Fruit fly (Drosophila melanogaster) whole organism, embryonic: ENCODE measurements around the gene feo.

ENCODE experiments used
- B-H2 ChIP-seq: fragments of 200-800 bp; sonication (Bioruptor generic); optimal IDR thresholded peaks from 2 replicates; lab custom pipeline; 2018; ENCODE audit warnings: missing biosample characterization, mild to moderate bottlenecking, missing genetic modification characterization
- Bdp1 ChIP-seq: fragments of 200-800 bp; sonication (Bioruptor generic); optimal IDR thresholded peaks from 3 replicates; lab custom pipeline; 2016; ENCODE audit warnings: missing biosample characterization, missing genetic modification characterization
- CG11456 ChIP-seq: fragments of 200-800 bp; sonication (Bioruptor generic); IDR thresholded peaks from 3 replicates; pipeline ENCODE4 v1.3.6; 2022; ENCODE audit warnings: missing biosample characterization, missing genetic modification characterization
- CG11504 ChIP-seq: fragments of 200-800 bp; sonication (Bioruptor generic); optimal IDR thresholded peaks from 3 replicates; lab custom pipeline; 2019; ENCODE audit warnings: missing biosample characterization, mild to moderate bottlenecking, missing genetic modification characterization, moderate library complexity
- CG11696 ChIP-seq: fragments of 200-800 bp; sonication (Bioruptor generic); IDR thresholded peaks from 2 replicates; pipeline ENCODE4 v1.3.6; 2022; ENCODE audit warnings: missing biosample characterization, missing genetic modification characterization
- CG12659 ChIP-seq: fragments of 200-800 bp; sonication (Bioruptor generic); optimal IDR thresholded peaks from 3 replicates; lab custom pipeline; 2017; ENCODE audit warnings: mild to moderate bottlenecking, missing biosample characterization, missing genetic modification reagents, missing genetic modification characterization
- CG12744 ChIP-seq: fragments of 200-800 bp; sonication (Bioruptor generic); optimal IDR thresholded peaks from 2 replicates; lab custom pipeline; 2016; ENCODE audit warnings: missing biosample characterization, missing genetic modification characterization
- CG15479 ChIP-seq: fragments of 200-800 bp; sonication (Bioruptor generic); optimal IDR thresholded peaks from 3 replicates; lab custom pipeline; 2019; ENCODE audit warnings: missing biosample characterization, mild to moderate bottlenecking, missing genetic modification characterization, moderate library complexity
- CG15514 ChIP-seq: fragments of 200-800 bp; sonication (Bioruptor generic); optimal IDR thresholded peaks from 3 replicates; lab custom pipeline; 2017; ENCODE audit warnings: missing biosample characterization, missing genetic modification characterization, mild to moderate bottlenecking, moderate library complexity, missing genetic modification reagents
- CG16863 ChIP-seq: fragments of 200-800 bp; sonication (Bioruptor generic); optimal IDR thresholded peaks from 3 replicates; lab custom pipeline; 2016; ENCODE audit warnings: missing biosample characterization, missing genetic modification characterization
- CG18619 ChIP-seq: fragments of 200-800 bp; sonication (Bioruptor generic); optimal IDR thresholded peaks from 3 replicates; lab custom pipeline; 2017; ENCODE audit warnings: missing biosample characterization, mild to moderate bottlenecking, missing genetic modification characterization
- CG31365 ChIP-seq: fragments of 200-800 bp; sonication (Bioruptor generic); optimal IDR thresholded peaks from 2 replicates; lab custom pipeline; 2018; ENCODE audit warnings: missing biosample characterization, mild to moderate bottlenecking, missing genetic modification characterization
- CG3163 ChIP-seq: fragments of 200-800 bp; sonication (Bioruptor generic); optimal IDR thresholded peaks from 3 replicates; lab custom pipeline; 2016; ENCODE audit warnings: missing biosample characterization, missing genetic modification characterization
- CG4424 ChIP-seq: fragments of 200-800 bp; sonication (Bioruptor generic); optimal IDR thresholded peaks from 3 replicates; lab custom pipeline; 2016; ENCODE audit warnings: missing biosample characterization, missing genetic modification characterization
- CG4617 ChIP-seq: fragments of 200-800 bp; sonication (Bioruptor generic); optimal IDR thresholded peaks from 3 replicates; lab custom pipeline; 2016; ENCODE audit warnings: missing biosample characterization, missing genetic modification characterization, borderline replicate concordance
- CG8765 ChIP-seq: fragments of 200-800 bp; sonication (Bioruptor generic); IDR thresholded peaks from 2 replicates; pipeline ENCODE4 v1.3.6; 2022; ENCODE audit warnings: missing biosample characterization, missing genetic modification characterization
- Deaf1 ChIP-seq: fragments of 200-800 bp; optimal IDR thresholded peaks from 3 replicates; lab custom pipeline; 2019; ENCODE audit warnings: missing biosample characterization, mild to moderate bottlenecking, missing genetic modification characterization, moderate library complexity
- Dek ChIP-seq: fragments of 200-800 bp; sonication (Bioruptor generic); optimal IDR thresholded peaks from 3 replicates; lab custom pipeline; 2019; ENCODE audit warnings: missing biosample characterization, mild to moderate bottlenecking, missing genetic modification characterization, moderate library complexity
- Dll ChIP-seq: fragments of 200-800 bp; sonication (Bioruptor generic); IDR thresholded peaks from 4 replicates; pipeline ENCODE4 v1.3.6; 2022; ENCODE audit warnings: missing biosample characterization, missing genetic modification characterization; ENCODE audit not compliant: partially characterized antibody
- Eip74EF ChIP-seq, 2 experiments: fragments of 200-800 bp in 1 of 2; fragments of >200 bp in 1 of 2; sonication (Bioruptor generic) in 1 of 2; optimal IDR thresholded peaks; 2 replicates each; lab custom pipeline; 2017 to 2019; ENCODE audit warnings: missing biosample characterization in 2 of 2, missing genetic modification characterization in 2 of 2, mild to moderate bottlenecking in 1 of 2, moderate library complexity in 1 of 2
- HLH4C ChIP-seq: fragments of 200-800 bp; sonication (Bioruptor generic); IDR thresholded peaks from 3 replicates; pipeline ENCODE4 v1.3.6; 2022; ENCODE audit warnings: missing biosample characterization, missing genetic modification characterization; ENCODE audit not compliant: partially characterized antibody
- HLH54F ChIP-seq: fragments of 200-800 bp; sonication (Bioruptor generic); optimal IDR thresholded peaks from 3 replicates; lab custom pipeline; 2016; ENCODE audit warnings: missing biosample characterization, missing genetic modification characterization
- Hr51 ChIP-seq, 2 experiments: fragments of 200-800 bp; sonication (Bioruptor generic); optimal IDR thresholded peaks; 2 replicates in 1 of 2; 3 replicates in 1 of 2; lab custom pipeline; 2016 to 2018; ENCODE audit warnings: missing biosample characterization in 2 of 2, missing genetic modification characterization in 2 of 2, mild to moderate bottlenecking in 1 of 2, moderate library complexity in 1 of 2
- Max ChIP-seq: fragments of 200-800 bp; sonication (Bioruptor generic); optimal IDR thresholded peaks from 2 replicates; lab custom pipeline; 2016; ENCODE audit warnings: missing biosample characterization, mild to moderate bottlenecking, missing genetic modification characterization
- NC2β ChIP-seq: fragments of 200-800 bp; sonication (Bioruptor generic); optimal IDR thresholded peaks from 2 replicates; lab custom pipeline; 2016; ENCODE audit warnings: missing biosample characterization, missing genetic modification characterization
- Nf-YC ChIP-seq: fragments of 200-800 bp; optimal IDR thresholded peaks from 3 replicates; lab custom pipeline; 2019; ENCODE audit warnings: missing biosample characterization, mild to moderate bottlenecking, missing genetic modification characterization, moderate library complexity
- NfI ChIP-seq: fragments of 200-800 bp; sonication (Bioruptor generic); optimal IDR thresholded peaks from 3 replicates; lab custom pipeline; 2018; ENCODE audit warnings: missing biosample characterization, mild to moderate bottlenecking, missing genetic modification characterization, moderate library complexity
- Optix ChIP-seq: fragments of 200-800 bp; sonication (Bioruptor generic); IDR thresholded peaks from 3 replicates; pipeline ENCODE4 v1.3.6; 2022; ENCODE audit warnings: missing biosample characterization, missing genetic modification characterization
- PHDP ChIP-seq: fragments of 200-800 bp; sonication (Bioruptor generic); optimal IDR thresholded peaks from 3 replicates; lab custom pipeline; 2018; ENCODE audit warnings: missing biosample characterization, mild to moderate bottlenecking, missing genetic modification characterization, moderate library complexity
- YL-1 ChIP-seq: fragments of 200-800 bp; sonication (Bioruptor generic); optimal IDR thresholded peaks from 3 replicates; lab custom pipeline; 2017; ENCODE audit warnings: missing biosample characterization, mild to moderate bottlenecking, missing genetic modification characterization
- ato ChIP-seq: fragments of 200-800 bp; sonication (Bioruptor generic); IDR thresholded peaks from 2 replicates; pipeline ENCODE4 v1.3.6; 2022; ENCODE audit warnings: missing biosample characterization, missing genetic modification characterization; ENCODE audit not compliant: partially characterized antibody
- az2 ChIP-seq: fragments of 200-800 bp; sonication (Bioruptor generic); optimal IDR thresholded peaks from 3 replicates; lab custom pipeline; 2016; ENCODE audit warnings: missing biosample characterization, missing genetic modification characterization
- cas ChIP-seq: fragments of 200-800 bp; sonication (Bioruptor generic); IDR thresholded peaks from 2 replicates; pipeline ENCODE4 v1.3.6; 2022; ENCODE audit warnings: missing biosample characterization, missing genetic modification characterization
- esg ChIP-seq: fragments of 200-800 bp; sonication (Bioruptor generic); conservative IDR thresholded peaks from 2 replicates; pipeline ENCODE4 v1.3.6; 2022; ENCODE audit warnings: missing biosample characterization, missing genetic modification characterization
- exex ChIP-seq: fragments of 200-800 bp; sonication (Bioruptor generic); optimal IDR thresholded peaks from 4 replicates; lab custom pipeline; 2018; ENCODE audit warnings: missing biosample characterization, mild to moderate bottlenecking, missing genetic modification characterization, moderate library complexity
- ftz-f1 ChIP-seq: fragments of 200-800 bp; sonication (Bioruptor generic); optimal IDR thresholded peaks from 2 replicates; lab custom pipeline; 2016; ENCODE audit warnings: missing biosample characterization, missing genetic modification characterization
- gce ChIP-seq: fragments of 200-800 bp; sonication (Bioruptor generic); IDR thresholded peaks from 3 replicates; pipeline ENCODE4 v1.3.6; 2022; ENCODE audit warnings: missing biosample characterization, missing genetic modification characterization
- hbn ChIP-seq: fragments of 200-800 bp; sonication (Bioruptor generic); IDR thresholded peaks from 2 replicates; pipeline ENCODE4 v1.3.6; 2022; ENCODE audit warnings: missing biosample characterization, missing genetic modification characterization; ENCODE audit not compliant: partially characterized antibody
- jing ChIP-seq: fragments of 200-800 bp; sonication (Bioruptor generic); optimal IDR thresholded peaks from 2 replicates; lab custom pipeline; 2018; ENCODE audit warnings: missing biosample characterization, mild to moderate bottlenecking, missing genetic modification characterization
- prd ChIP-seq, 3 experiments: fragments of >200 bp in 2 of 3; fragments of 200-800 bp in 1 of 3; sonication (Bioruptor generic) in 1 of 3; optimal IDR thresholded peaks in 2 of 3; IDR thresholded peaks in 1 of 3; 2 replicates in 2 of 3; 3 replicates in 1 of 3; pipeline versions ENCODE4 v1.3.6 to Lab custom; 2017 to 2022; ENCODE audit warnings: missing biosample characterization in 1 of 3, missing genetic modification characterization in 1 of 3
- pros ChIP-seq: fragments of 200-800 bp; sonication (Bioruptor generic); optimal IDR thresholded peaks from 3 replicates; lab custom pipeline; 2019; ENCODE audit warnings: missing biosample characterization, mild to moderate bottlenecking, missing genetic modification characterization, moderate library complexity
- ro ChIP-seq: fragments of 200-800 bp; sonication (Bioruptor generic); IDR thresholded peaks from 2 replicates; pipeline ENCODE4 v1.3.6; 2022; ENCODE audit warnings: missing biosample characterization, missing genetic modification characterization
- shn ChIP-seq: fragments of 200-800 bp; sonication (Bioruptor generic); optimal IDR thresholded peaks from 3 replicates; lab custom pipeline; 2016; ENCODE audit warnings: missing biosample characterization, missing genetic modification characterization
- stc ChIP-seq: fragments of 200-800 bp; sonication (Bioruptor generic); IDR thresholded peaks from 2 replicates; pipeline ENCODE4 v1.3.6; 2022; ENCODE audit warnings: missing biosample characterization, missing genetic modification characterization
- toy ChIP-seq: fragments of 200-800 bp; sonication (Bioruptor generic); IDR thresholded peaks from 2 replicates; pipeline ENCODE4 v1.3.6; 2022; ENCODE audit warnings: missing biosample characterization, missing genetic modification characterization
- wek ChIP-seq: fragments of 200-800 bp; sonication (Bioruptor generic); optimal IDR thresholded peaks from 3 replicates; lab custom pipeline; 2018; ENCODE audit warnings: missing biosample characterization, mild to moderate bottlenecking, missing genetic modification characterization, moderate library complexity
- wor ChIP-seq: fragments of 200-800 bp; sonication (Bioruptor generic); IDR thresholded peaks from 2 replicates; pipeline ENCODE4 v1.3.6; 2022; ENCODE audit warnings: missing biosample characterization, missing genetic modification characterization
- zen ChIP-seq: fragments of 200-800 bp; sonication (Bioruptor generic); optimal IDR thresholded peaks from 3 replicates; lab custom pipeline; 2018; ENCODE audit warnings: missing biosample characterization, mild to moderate bottlenecking, missing genetic modification characterization, moderate library complexity

feo gene

DNA sequence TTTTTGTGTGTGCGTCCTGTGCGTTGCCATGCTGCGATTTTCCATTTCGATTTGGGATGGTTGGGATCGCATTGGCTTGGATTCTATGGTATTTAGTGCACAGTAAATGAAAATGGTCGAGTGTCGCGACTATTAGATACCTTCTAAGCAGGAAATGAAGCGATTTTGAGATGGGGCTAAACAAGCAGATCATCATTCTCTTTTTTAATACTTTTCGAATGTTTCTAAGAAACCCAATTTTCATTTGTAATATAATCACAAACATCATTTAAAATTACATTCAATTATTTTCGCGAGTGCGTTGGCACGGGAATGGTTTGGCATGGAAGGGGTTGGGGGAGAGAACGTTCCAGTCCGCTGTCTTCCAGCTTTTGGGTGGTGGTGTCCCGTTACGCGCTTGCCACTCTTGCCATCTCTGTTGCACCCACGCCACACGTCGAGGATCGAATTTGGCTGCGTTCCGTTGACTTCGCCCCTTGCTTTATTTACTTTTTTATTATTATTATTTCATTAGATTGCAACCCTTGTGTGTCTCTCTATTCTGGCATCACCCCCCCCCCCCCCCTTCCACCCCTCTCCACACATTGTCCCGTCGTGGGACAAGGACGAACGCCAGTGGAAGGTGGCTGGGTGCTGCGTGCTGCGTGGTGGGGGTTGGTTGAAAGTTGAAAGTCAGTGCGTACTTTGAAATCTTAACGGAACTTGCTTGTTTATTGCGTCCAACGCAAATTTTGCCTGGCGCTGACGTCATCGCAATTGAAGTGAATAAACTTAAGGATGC, 29.1 kb downstream of the feo start (continued):
- no peak for TF ChIP-seq CG3163 (GFP tag; lab: Kevin White, UChicago)
- no peak for TF ChIP-seq NfI (GFP tag; lab: Kevin White, UChicago)
- no peak for TF ChIP-seq CG12659
- no peak for TF ChIP-seq HLH4C (GFP tag; lab: Robert Waterston, UW)
- no peak for TF ChIP-seq exex (tag; lab: Kevin White, UChicago)
- no peak for TF ChIP-seq Dek
- peak; percentile 39 for TF ChIP-seq CG18619 (GFP tag; lab: Kevin White, UChicago)
- no peak for TF ChIP-seq YL-1 (GFP tag; lab: Kevin White, UChicago)
- TF ChIP-seq CG11504: peak; percentile 63
- no peak for TF ChIP-seq Nf-YC (tag; lab: Kevin White, UChicago)
- no peak for TF ChIP-seq zen (tag; lab: Kevin White, UChicago)
- no peak; the same call in 1 of the 2 replicates for TF ChIP-seq wor (GFP tag; lab: Robert Waterston, UW)
- TF ChIP-seq Max (GFP tag; lab: Kevin White, UChicago): no peak
- TF ChIP-seq CG16863: peak; percentile 25
- TF ChIP-seq CG11456 (GFP tag; lab: Robert Waterston, UW): no peak
- no peak; the same call in 2 of the 3 replicates for TF ChIP-seq Optix (GFP tag; lab: Robert Waterston, UW)
- no peak for TF ChIP-seq B-H2 (GFP tag; lab: Kevin White, UChicago)
- TF ChIP-seq pros (GFP tag; lab: Kevin White, UChicago): peak; percentile 95
- TF ChIP-seq NC2β: no peak
- no peak for TF ChIP-seq ro (GFP tag; lab: Robert Waterston, UW)
- TF ChIP-seq ato (GFP tag; lab: Robert Waterston, UW): no peak
- no peak for TF ChIP-seq prd (optimal IDR thresholded peaks at IDR 0.05; lab: Kevin White, UChicago)
- peak; percentile 61; the same call in 2 of the 3 replicates for TF ChIP-seq prd (GFP tag; IDR thresholded peaks at IDR 0.05; lab: Robert Waterston, UW)
- TF ChIP-seq wek: no peak
- no peak for TF ChIP-seq CG8765 (GFP tag; lab: Robert Waterston, UW)
- no peak for TF ChIP-seq CG15514 (GFP tag; lab: Kevin White, UChicago)
- TF ChIP-seq az2 (GFP tag; lab: Kevin White, UChicago): peak; percentile 35
- TF ChIP-seq PHDP (tag; lab: Kevin White, UChicago): peak; percentile 9
- no peak for TF ChIP-seq Eip74EF (GFP tag; optimal IDR thresholded peaks at IDR 0.05; lab: Kevin White, UChicago)
- no peak for TF ChIP-seq hbn (GFP tag; lab: Robert Waterston, UW)
- no peak for TF ChIP-seq toy (GFP tag; lab: Robert Waterston, UW)
- TF ChIP-seq jing (GFP tag; lab: Kevin White, UChicago): no peak
- peak; percentile 6 for TF ChIP-seq Bdp1 (GFP tag; lab: Kevin White, UChicago)
- TF ChIP-seq cas (GFP tag; lab: Robert Waterston, UW): no peak
- TF ChIP-seq CG15479 (GFP tag; lab: Kevin White, UChicago): no peak
- TF ChIP-seq Dll (GFP tag; lab: Robert Waterston, UW): no peak
- TF ChIP-seq CG4617 (GFP tag; lab: Kevin White, UChicago): no peak
- peak in 1 of 2 experiments; percentile 20 for TF ChIP-seq Hr51 (GFP tag; optimal IDR thresholded peaks at IDR 0.05; lab: Kevin White, UChicago)
- TF ChIP-seq shn: no peak
- TF ChIP-seq CG4424: peak; percentile 22
- TF ChIP-seq ftz-f1 (GFP tag; lab: Kevin White, UChicago): no peak
- TF ChIP-seq CG11696 (GFP tag; lab: Robert Waterston, UW): no peak
- no peak for TF ChIP-seq CG12744 (GFP tag; lab: Kevin White, UChicago)
- 0 out of 2 replicates have a peak, but pooled peaks have one; percentile 17 for TF ChIP-seq esg
- TF ChIP-seq HLH54F (GFP tag; lab: Kevin White, UChicago): no peak
- no peak for TF ChIP-seq stc
- TF ChIP-seq Deaf1: no peak
- TF ChIP-seq gce: no peak
- TF ChIP-seq CG31365 (tag; lab: Kevin White, UChicago): no peak
